Worm (Caenorhabditis elegans) whole organism, L4 larva: ENCODE measurements around the gene C03F11.4.

Source experiments
- F10B5.3 ChIP-seq: sonication (generic microtip); optimal IDR thresholded peaks from 2 replicates; lab custom pipeline; 2016; ENCODE audit warnings: mild to moderate bottlenecking, missing genetic modification characterization, missing compliant biosample characterization
- F26F4.8 ChIP-seq: fragments of 200-800 bp; sonication (Bioruptor generic); conservative IDR thresholded peaks from 2 replicates; pipeline ENCODE4 v1.3.6; 2022; ENCODE audit warnings: missing genetic modification characterization, missing compliant biosample characterization

DNA sequence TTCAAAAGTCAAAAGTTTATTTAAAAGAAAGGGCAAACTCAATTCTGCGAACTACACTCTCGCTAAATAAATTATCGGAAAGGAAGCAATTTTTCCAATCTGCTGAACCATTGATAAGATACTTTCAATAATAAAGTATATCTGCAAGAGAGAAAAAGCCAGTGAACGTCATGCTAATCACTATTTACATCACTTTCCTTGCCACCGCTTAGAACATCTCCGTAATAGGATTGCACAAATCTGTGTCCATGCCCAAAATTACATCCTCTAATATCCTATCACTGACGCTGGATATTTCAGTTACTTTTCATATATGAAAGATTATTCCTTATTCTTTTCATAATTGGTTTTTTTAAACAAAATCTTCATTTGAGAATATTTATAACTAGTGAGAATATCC, 23.5 kb downstream of the C03F11.4 start:
- TF ChIP-seq F10B5.3 (tag; lab: Kevin White, UChicago): no peak
- TF ChIP-seq F26F4.8: no peak
